Fruit fly (Drosophila melanogaster): Measurements from ENCODE around the gene CG34426.

Gene CG34426

dm6 chr3L:8833467-8833802, 31.2 kb downstream of the CG34426 start:
- no peak for TF ChIP-seq CG32264 (GFP tag; optimal IDR thresholded peaks at IDR 0.05)
- TF ChIP-seq Jra (GFP tag; optimal IDR thresholded peaks at IDR 0.05) = no peak
- no peak for TF ChIP-seq Hr78 (GFP tag; optimal IDR thresholded peaks at IDR 0.05)
- TF ChIP-seq CrebA (GFP tag; optimal IDR thresholded peaks at IDR 0.05; ENCODE audit: borderline replicate concordance) = no peak
- TF ChIP-seq woc (GFP tag; optimal IDR thresholded peaks at IDR 0.05) = no peak
- TF ChIP-seq N (GFP tag; optimal IDR thresholded peaks at IDR 0.05) = no peak
- TF ChIP-seq dsf (GFP tag; optimal IDR thresholded peaks at IDR 0.05; ENCODE audit: borderline replicate concordance) = no peak
- no peak for TF ChIP-seq Hnf4 (GFP tag; optimal IDR thresholded peaks at IDR 0.05)
- no peak for TF ChIP-seq dmrt93B (GFP tag; optimal IDR thresholded peaks at IDR 0.05)
- no peak for TF ChIP-seq tai (GFP tag; optimal IDR thresholded peaks at IDR 0.05)
- TF ChIP-seq rgr (GFP tag; optimal IDR thresholded peaks at IDR 0.05) = no peak

- TF ChIP-seq Abd-B (GFP tag; optimal IDR thresholded peaks at IDR 0.05) (no peak), Myc (optimal IDR thresholded peaks at IDR 0.05) (no peak), usp (GFP tag; optimal IDR thresholded peaks at IDR 0.05) (no peak), GATAd (GFP tag; optimal IDR thresholded peaks at IDR 0.05) (no peak), sv (GFP tag; optimal IDR thresholded peaks at IDR 0.05) (no peak), Mio (GFP tag; optimal IDR thresholded peaks at IDR 0.05) (no peak), Sp1 (GFP tag; optimal IDR thresholded peaks at IDR 0.05) (peak; percentile 21), dsf (GFP tag; optimal IDR thresholded peaks at IDR 0.05; ENCODE audit: borderline replicate concordance) (no peak), foxo (GFP tag; optimal IDR thresholded peaks at IDR 0.05) (peak in 1 of 2 experiments; percentile 8), rgr (GFP tag; optimal IDR thresholded peaks at IDR 0.05) (peak; percentile 29), Jra (GFP tag; optimal IDR thresholded peaks at IDR 0.05) (peak; percentile 28), CG9705 (GFP tag; optimal IDR thresholded peaks at IDR 0.05) (no peak), pan (optimal IDR thresholded peaks at IDR 0.05) (no peak), lola (GFP tag; optimal IDR thresholded peaks at IDR 0.05) (no peak), jim (GFP tag; optimal IDR thresholded peaks at IDR 0.05) (no peak), ey (GFP tag; optimal IDR thresholded peaks at IDR 0.05) (no peak), Rel (GFP tag; optimal IDR thresholded peaks at IDR 0.05) (no peak), Rel (tag; optimal IDR thresholded peaks at IDR 0.05) (no peak), sage (GFP tag; optimal IDR thresholded peaks at IDR 0.05) (no peak), OdsH (GFP tag; optimal IDR thresholded peaks at IDR 0.05) (peak; percentile 13), tai (GFP tag; optimal IDR thresholded peaks at IDR 0.05) (no peak), br (GFP tag; optimal IDR thresholded peaks at IDR 0.05) (peak; percentile 25), Dif (GFP tag; optimal IDR thresholded peaks at IDR 0.05; ENCODE audit: partially characterized antibody) (no peak), Hnf4 (GFP tag; optimal IDR thresholded peaks at IDR 0.05) (no peak), psq (GFP tag; optimal IDR thresholded peaks at IDR 0.05) (peak; percentile 17), CG32264 (GFP tag; optimal IDR thresholded peaks at IDR 0.05) (no peak), Dfd (GFP tag; optimal IDR thresholded peaks at IDR 0.05) (no peak), Hr78 (GFP tag; optimal IDR thresholded peaks at IDR 0.05) (no peak), N (GFP tag; optimal IDR thresholded peaks at IDR 0.05) (no peak), h (GFP tag; optimal IDR thresholded peaks at IDR 0.05) (peak; percentile 15), woc (GFP tag; optimal IDR thresholded peaks at IDR 0.05) (no peak), dl (GFP tag; optimal IDR thresholded peaks at IDR 0.05; ENCODE audit: insufficient read depth in 1 of 2, partially characterized antibody in 2 of 2) (no peak), brk (GFP tag; optimal IDR thresholded peaks at IDR 0.05) (no peak)
These were observed 32.2 kb downstream of the CG34426 start for dm6 chr3L:8834486-8834885.

- TF ChIP-seq dmrt93B (GFP tag; optimal IDR thresholded peaks at IDR 0.05) (no peak), GATAd (GFP tag; optimal IDR thresholded peaks at IDR 0.05) (no peak), Dfd (GFP tag; optimal IDR thresholded peaks at IDR 0.05) (no peak), dl (GFP tag; optimal IDR thresholded peaks at IDR 0.05; ENCODE audit: insufficient read depth in 1 of 2, partially characterized antibody in 2 of 2) (no peak), Hr83 (GFP tag; optimal IDR thresholded peaks at IDR 0.05; ENCODE audit: poor library complexity, severe bottlenecking) (no peak), Myc (optimal IDR thresholded peaks at IDR 0.05) (no peak), ey (GFP tag; optimal IDR thresholded peaks at IDR 0.05) (no peak), Hnf4 (GFP tag; optimal IDR thresholded peaks at IDR 0.05) (no peak), foxo (GFP tag; optimal IDR thresholded peaks at IDR 0.05) (no peak), N (GFP tag; optimal IDR thresholded peaks at IDR 0.05) (no peak), Dif (GFP tag; optimal IDR thresholded peaks at IDR 0.05; ENCODE audit: partially characterized antibody) (no peak), sv (GFP tag; optimal IDR thresholded peaks at IDR 0.05) (no peak), woc (GFP tag; optimal IDR thresholded peaks at IDR 0.05) (no peak), brk (GFP tag; optimal IDR thresholded peaks at IDR 0.05) (no peak), lola (GFP tag; optimal IDR thresholded peaks at IDR 0.05) (no peak), OdsH (GFP tag; optimal IDR thresholded peaks at IDR 0.05) (no peak), jim (GFP tag; optimal IDR thresholded peaks at IDR 0.05) (no peak), CrebA (GFP tag; optimal IDR thresholded peaks at IDR 0.05; ENCODE audit: borderline replicate concordance) (no peak)
These were observed 32.6 kb downstream of the CG34426 start for dm6 chr3L:8834886-8835285.

Data from whole organism, wandering third instar larva.